Fruit fly (Drosophila melanogaster) Kc167 (cell line): ENCODE data around the gene Odj.

ENCODE experiments used
- Myc ChIP-seq: fragments of >200 bp; optimal IDR thresholded peaks from 2 replicates; lab custom pipeline; 2017; ENCODE audit warnings: missing external identifiers
- Sin3A ChIP-seq: fragments of >200 bp; optimal IDR thresholded peaks from 2 replicates; lab custom pipeline; 2018; ENCODE audit warnings: missing external identifiers
- h ChIP-seq: fragments of >200 bp; optimal IDR thresholded peaks from 3 replicates; lab custom pipeline; 2018; ENCODE audit warnings: missing external identifiers
- insv ChIP-seq: fragments of >200 bp; optimal IDR thresholded peaks from 3 replicates; lab custom pipeline; 2018; ENCODE audit warnings: missing external identifiers
- psq ChIP-seq: fragments of >200 bp; optimal IDR thresholded peaks from 2 replicates; lab custom pipeline; 2017; ENCODE audit warnings: missing external identifiers
- ttk ChIP-seq: sonication (Bioruptor generic); optimal IDR thresholded peaks from 2 replicates; lab custom pipeline; 2017; ENCODE audit warnings: missing external identifiers

Gene Odj

DNA sequence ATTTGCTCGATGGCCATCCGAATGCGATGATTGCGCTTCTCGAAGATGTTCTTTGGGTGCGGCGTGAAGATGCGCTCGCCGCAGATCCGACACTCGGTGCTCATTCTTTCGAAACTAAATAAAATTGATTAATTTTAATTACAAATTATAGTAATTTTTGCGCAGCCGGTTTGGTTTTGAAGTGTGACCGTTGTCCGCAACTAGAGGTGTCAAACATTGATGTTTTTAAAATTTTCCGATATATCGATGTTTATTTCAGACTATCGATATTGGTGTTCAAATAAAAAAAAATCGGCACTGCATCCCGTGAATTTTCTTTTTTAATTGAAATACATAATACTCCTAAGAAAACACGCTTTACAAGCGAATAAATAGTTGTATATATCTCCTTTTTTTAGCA is at the start of gene Odj:
TSS of gene Odj (minus strand) at position 209 of the 400 bp plus-strand sequence.
- TF ChIP-seq Sin3A (lab: Kevin White, UChicago) (no peak), ttk (lab: Kevin White, UChicago) (no peak), insv (lab: Kevin White, UChicago) (no peak), h (lab: Kevin White, UChicago) (no peak), Myc (lab: Kevin White, UChicago) (no peak), psq (no peak)

DNA sequence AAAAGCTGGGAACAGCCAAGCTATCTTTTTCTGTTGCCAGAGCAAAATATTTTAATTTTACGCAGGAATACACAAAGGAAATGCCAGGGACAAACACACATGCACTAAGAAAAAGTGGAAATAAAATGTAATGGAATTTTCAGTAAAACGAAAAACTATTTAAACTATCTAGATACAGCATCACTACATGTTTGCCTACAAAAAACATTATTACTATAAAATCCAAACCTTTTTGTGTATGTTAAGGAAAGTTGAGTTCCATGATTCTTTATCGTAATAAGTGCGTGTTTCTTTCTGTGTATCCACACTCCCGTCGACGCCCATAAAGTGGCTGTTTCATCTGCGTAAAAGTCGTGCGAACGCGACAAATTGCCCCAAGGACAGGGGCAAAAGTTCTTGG is 40.2 kb upstream of the Odj start:
- no peak for TF ChIP-seq Sin3A (lab: Kevin White, UChicago)
- TF ChIP-seq psq = no peak
- TF ChIP-seq Myc (lab: Kevin White, UChicago) = no peak
- TF ChIP-seq h (lab: Kevin White, UChicago) = no peak
- TF ChIP-seq insv (lab: Kevin White, UChicago) = no peak
- no peak for TF ChIP-seq ttk (lab: Kevin White, UChicago)

DNA sequence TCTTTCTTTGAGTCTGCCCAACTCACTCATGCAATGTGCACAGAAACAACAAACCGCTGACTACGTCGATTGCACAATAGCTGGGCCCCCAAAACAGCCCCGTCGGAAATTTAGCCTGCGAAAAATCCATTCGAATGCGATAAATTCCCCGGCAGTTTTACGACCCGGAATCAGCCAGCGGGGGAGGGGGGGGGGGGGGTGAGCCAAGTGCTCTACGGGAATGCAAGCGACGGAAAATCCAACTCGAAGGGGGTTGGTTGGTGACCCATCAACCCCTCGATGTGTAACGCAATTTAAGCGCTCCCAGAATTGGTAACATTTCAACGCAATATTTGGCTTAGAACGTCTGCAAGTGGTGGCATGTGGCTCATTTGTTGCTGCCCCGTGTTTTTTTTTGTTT is 37.9 kb upstream of the Odj start:
- no peak for TF ChIP-seq Myc (lab: Kevin White, UChicago)
- no peak for TF ChIP-seq insv (lab: Kevin White, UChicago)
- no peak for TF ChIP-seq psq
- TF ChIP-seq Sin3A (lab: Kevin White, UChicago) = no peak
- no peak for TF ChIP-seq ttk (lab: Kevin White, UChicago)
- no peak for TF ChIP-seq h (lab: Kevin White, UChicago)

DNA sequence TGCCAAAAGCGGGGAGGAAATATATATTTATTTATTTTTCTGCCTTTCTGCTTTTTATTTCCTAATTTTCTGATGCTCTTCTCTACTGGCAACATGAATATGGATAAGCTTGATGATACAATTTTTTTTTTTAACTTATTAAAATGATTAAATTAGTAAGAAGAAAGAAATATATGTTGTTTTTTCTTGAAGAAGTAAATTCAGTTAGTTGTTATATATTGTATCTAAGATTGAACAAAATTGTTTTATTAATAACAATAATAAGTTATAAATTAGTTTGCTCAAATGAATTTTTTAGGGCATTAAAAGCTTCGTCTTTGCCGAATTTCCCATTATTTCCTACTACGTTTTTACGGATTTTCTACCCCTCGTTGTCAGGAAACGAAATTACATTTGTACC is 21.5 kb upstream of the Odj start:
- no peak for TF ChIP-seq psq
- TF ChIP-seq insv (lab: Kevin White, UChicago) = no peak
- TF ChIP-seq h (lab: Kevin White, UChicago) = no peak
- no peak for TF ChIP-seq Sin3A (lab: Kevin White, UChicago)
- no peak for TF ChIP-seq Myc (lab: Kevin White, UChicago)
- no peak for TF ChIP-seq ttk (lab: Kevin White, UChicago)

DNA sequence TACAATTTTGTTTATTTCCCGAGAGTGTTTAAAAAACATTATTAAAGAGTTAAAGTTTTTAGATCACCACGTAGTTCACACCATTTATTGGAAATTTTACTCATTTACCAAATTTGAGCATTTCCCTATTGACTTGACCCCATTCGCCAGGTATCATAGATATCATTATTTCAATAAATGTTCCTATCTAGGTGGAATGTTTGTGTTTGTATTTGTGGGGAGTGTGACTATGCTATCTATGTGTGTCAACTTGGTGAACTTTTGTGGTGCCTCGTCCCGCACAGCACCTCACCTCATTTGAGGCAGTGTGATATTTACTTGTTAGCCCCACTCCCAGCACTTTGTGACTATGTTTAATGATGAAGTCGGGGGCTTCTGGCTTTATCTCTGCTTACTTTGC is 19.6 kb upstream of the Odj start:
- no peak for TF ChIP-seq psq
- no peak for TF ChIP-seq Myc (lab: Kevin White, UChicago)
- TF ChIP-seq h (lab: Kevin White, UChicago) = no peak
- no peak for TF ChIP-seq ttk (lab: Kevin White, UChicago)
- TF ChIP-seq insv (lab: Kevin White, UChicago) = no peak
- TF ChIP-seq Sin3A (lab: Kevin White, UChicago) = no peak

DNA sequence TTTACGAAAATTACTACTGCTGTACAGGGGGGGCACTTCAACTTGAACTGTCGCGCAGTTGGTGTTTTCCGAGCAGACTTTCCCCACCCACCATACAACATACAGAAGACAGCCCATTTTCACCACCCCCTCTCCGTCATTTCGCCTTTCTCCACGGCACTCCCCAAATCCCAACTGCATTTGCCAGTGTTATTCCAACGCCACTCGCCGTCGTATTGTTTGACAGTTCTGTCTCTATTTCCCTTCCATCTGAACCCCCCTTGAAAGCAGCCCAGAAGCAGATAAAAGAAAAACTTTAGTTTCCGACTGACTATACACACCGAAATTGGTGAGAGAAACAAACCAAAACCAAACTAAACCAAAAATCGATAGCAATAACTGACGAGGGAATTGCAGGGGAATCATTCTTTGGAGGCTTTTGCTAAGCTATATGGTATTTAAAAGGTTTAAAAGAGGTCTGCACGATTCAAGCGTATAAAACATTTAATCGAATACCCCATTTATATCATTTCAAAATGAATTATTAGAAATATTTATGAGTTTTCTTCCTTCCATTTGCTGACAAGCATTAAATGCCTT is 18.1 kb upstream of the Odj start:
- TF ChIP-seq h (lab: Kevin White, UChicago) (no peak), psq (no peak), ttk (lab: Kevin White, UChicago) (no peak), Sin3A (lab: Kevin White, UChicago) (no peak), insv (lab: Kevin White, UChicago) (no peak), Myc (lab: Kevin White, UChicago) (no peak)

DNA sequence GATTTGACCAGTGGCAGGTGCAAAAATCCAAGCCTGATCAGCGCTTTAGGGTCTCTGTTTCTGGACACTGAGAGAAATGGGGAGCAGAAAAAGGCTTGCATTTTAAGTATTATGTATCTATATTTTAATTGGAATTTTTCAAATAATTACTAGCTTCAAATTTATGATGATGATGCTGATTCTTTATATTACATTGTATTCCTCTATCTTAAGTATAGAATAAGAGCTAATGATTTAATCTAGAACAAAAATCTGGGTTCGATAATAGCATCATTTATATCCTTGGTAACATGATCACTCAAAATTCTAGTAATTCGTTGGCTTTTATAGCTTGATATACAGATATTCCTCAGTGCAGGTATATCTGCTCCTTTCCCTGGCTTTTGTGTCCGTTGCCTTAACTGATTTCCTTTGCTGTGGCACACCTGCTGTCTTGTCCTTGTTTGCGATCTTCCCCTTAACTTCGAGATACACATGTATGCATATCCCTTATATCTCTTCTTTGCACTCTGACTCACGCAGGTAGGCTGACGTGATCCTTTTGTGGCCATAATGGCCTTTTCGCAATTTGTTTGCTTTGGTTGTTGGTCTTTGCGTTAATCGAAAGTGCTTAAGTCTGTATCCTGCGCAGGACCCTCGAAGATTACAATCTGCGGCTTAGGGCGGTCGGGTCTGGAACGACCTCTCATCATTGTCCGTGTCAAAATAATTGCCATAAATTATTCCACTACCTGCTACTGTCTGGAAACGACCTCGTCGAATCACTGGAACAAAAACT is 17.0 kb upstream of the Odj start:
- TF ChIP-seq ttk (lab: Kevin White, UChicago) = no peak
- TF ChIP-seq Myc (lab: Kevin White, UChicago) = no peak
- TF ChIP-seq psq = no peak
- TF ChIP-seq h (lab: Kevin White, UChicago) = no peak
- no peak for TF ChIP-seq Sin3A (lab: Kevin White, UChicago)
- TF ChIP-seq insv (lab: Kevin White, UChicago) = no peak

DNA sequence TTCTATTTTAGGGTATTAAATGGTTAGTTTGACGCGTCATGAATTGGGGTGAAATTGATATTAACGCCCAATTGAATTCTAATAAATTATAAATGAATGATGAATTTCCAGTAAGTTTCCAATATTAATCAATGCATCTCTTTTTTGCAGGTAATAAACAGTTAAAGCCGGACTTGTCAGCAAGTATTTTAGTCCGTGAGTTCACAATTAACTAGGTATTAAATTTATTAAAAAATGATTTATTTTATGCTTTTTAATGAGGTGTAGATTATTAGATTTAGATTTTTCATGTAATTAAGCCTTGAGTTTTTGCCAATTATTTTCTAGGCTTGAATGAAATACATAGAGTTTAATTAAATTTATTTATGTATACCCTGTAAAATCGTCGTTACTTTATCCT is 12.7 kb upstream of the Odj start:
- TF ChIP-seq insv (lab: Kevin White, UChicago) (no peak), psq (no peak), h (lab: Kevin White, UChicago) (no peak), Sin3A (lab: Kevin White, UChicago) (no peak), Myc (lab: Kevin White, UChicago) (no peak), ttk (lab: Kevin White, UChicago) (no peak)

DNA sequence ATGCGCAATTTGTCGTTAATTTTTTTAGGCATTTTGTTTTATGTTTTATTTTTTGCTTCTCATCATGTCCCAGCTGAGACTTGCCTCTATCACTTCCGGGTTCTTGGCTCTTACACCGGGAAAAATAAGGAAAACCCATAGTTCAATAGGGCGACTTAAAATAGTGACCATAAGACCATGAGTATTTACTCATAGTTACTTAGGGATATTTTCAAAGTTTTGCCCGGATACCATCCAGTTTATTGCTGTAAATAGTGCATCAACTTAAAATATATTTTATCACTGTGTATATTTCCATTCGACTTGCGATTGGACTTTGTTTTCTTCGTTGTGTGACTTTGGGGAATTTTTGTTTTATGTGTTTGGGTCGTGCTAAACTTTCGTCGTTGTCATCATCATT is 9.8 kb upstream of the Odj start:
- TF ChIP-seq Myc (lab: Kevin White, UChicago) (no peak), Sin3A (lab: Kevin White, UChicago) (no peak), insv (lab: Kevin White, UChicago) (no peak), ttk (lab: Kevin White, UChicago) (no peak), h (lab: Kevin White, UChicago) (no peak), psq (no peak)

DNA sequence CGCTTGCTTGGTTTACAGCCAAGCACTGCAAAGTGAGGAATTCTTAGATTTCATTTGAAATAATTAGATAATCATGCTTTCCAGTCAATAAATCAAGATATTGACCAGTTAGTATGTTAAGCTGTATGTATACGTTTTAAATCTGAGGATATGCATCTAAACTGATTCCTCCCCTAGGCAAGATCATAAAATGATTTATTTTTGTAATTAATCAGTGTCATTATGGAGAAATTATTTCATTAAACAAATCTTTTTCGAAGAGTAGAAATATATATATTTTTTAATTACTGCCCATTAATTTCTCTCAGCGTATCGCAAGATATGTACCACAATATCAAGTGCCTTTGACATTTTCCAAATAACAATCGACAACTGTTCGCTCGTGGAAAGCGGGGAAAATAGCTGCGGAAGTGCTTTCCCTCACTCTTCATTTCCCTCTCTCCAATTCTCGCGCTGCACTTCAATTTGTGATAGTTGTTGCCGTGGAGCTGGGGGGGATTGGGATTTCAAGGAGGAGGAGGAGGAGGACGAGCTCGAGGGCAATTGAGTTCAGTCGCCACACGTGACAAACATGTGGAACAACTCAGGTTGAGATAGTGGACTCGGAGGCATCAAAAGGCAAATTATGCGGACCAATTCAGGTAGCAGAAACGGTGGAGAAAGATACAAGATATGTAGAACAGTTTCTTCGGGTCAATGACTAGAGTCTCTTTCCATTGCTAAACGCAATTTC is 5.3 kb upstream of the Odj start:
- no peak for TF ChIP-seq psq

DNA sequence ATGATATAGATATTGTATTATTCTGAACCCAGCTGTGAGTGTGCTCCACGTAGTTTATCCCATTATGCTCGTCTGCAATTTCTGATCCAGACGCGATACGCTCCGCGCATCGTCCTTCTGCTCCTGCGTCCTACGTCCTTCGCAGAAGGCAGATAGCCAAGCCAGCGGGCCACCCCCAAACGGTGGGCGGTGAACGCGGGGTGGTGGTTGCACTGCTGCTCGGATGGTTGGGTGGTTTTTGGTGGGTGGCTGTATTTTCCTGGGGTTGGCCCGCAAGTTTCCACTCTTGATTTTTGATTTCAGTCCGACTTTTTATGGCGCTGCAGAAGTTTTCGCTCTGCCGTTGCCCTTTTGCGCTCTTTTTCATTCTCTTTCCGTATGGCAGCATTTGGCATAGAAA is 3.5 kb upstream of the Odj start:
- TF ChIP-seq h (lab: Kevin White, UChicago) = no peak
- TF ChIP-seq Sin3A (lab: Kevin White, UChicago) = no peak
- TF ChIP-seq Myc (lab: Kevin White, UChicago) = no peak
- TF ChIP-seq ttk (lab: Kevin White, UChicago) = no peak
- TF ChIP-seq insv (lab: Kevin White, UChicago) = no peak
- TF ChIP-seq psq = no peak
